Fruit fly (Drosophila melanogaster): ENCODE measurements around the gene InR.

InR gene

dm6 chr3R:21618299-21619116, 613 bp downstream of the InR start (continued):
- no peak for TF ChIP-seq topi (GFP tag; optimal IDR thresholded peaks at IDR 0.05)
- no peak for TF ChIP-seq CG34406 (GFP tag; optimal IDR thresholded peaks at IDR 0.05)
- TF ChIP-seq Met (GFP tag; optimal IDR thresholded peaks at IDR 0.05) = no peak
- no peak for TF ChIP-seq Blimp-1 (GFP tag; optimal IDR thresholded peaks at IDR 0.05)
- no peak for TF ChIP-seq Sox15 (GFP tag; optimal IDR thresholded peaks at IDR 0.05)
- no peak for TF ChIP-seq CG15336 (GFP tag; IDR thresholded peaks at IDR 0.05)
- peak; percentile 14 for TF ChIP-seq net (GFP tag; optimal IDR thresholded peaks at IDR 0.05)
- TF ChIP-seq CG3919 (GFP tag; optimal IDR thresholded peaks at IDR 0.05) = peak; percentile 27
- no peak for TF ChIP-seq esn (GFP tag; optimal IDR thresholded peaks at IDR 0.05)
- TF ChIP-seq Hr4 (GFP tag; optimal IDR thresholded peaks at IDR 0.05) = no peak
- TF ChIP-seq Ets96B (tag; optimal IDR thresholded peaks at IDR 0.05) = peak; percentile 4
- no peak for TF ChIP-seq CG10631 (GFP tag; optimal IDR thresholded peaks at IDR 0.05)
- TF ChIP-seq ss (GFP tag; optimal IDR thresholded peaks at IDR 0.05) = peak; percentile 58 to 63
- no peak for TF ChIP-seq Hr39 (GFP tag; optimal IDR thresholded peaks at IDR 0.05)
- no peak for TF ChIP-seq spab (GFP tag; optimal IDR thresholded peaks at IDR 0.05)
- peak; percentile 45 for TF ChIP-seq CG6854 (GFP tag; optimal IDR thresholded peaks at IDR 0.05)
- no peak for TF ChIP-seq CG8319 (GFP tag; optimal IDR thresholded peaks at IDR 0.05)
- peak; percentile 33 for TF ChIP-seq CG9139 (GFP tag; optimal IDR thresholded peaks at IDR 0.05)
- peak; percentile 71 for TF ChIP-seq CG6808 (GFP tag; optimal IDR thresholded peaks at IDR 0.05)
- no peak for TF ChIP-seq acj6 (GFP tag; optimal IDR thresholded peaks at IDR 0.05)
- TF ChIP-seq Eip75B (GFP tag; optimal IDR thresholded peaks at IDR 0.05) = peak; percentile 29
- TF ChIP-seq CG6163 (GFP tag; IDR thresholded peaks at IDR 0.05) = no peak
- peak; percentile 8 to 61 for TF ChIP-seq salr (GFP tag; optimal IDR thresholded peaks at IDR 0.05)
- TF ChIP-seq fkh (GFP tag; optimal IDR thresholded peaks at IDR 0.05) = peak; percentile 93
- peak; percentile 58 for TF ChIP-seq Lpt (GFP tag; optimal IDR thresholded peaks at IDR 0.05)
- no peak for TF ChIP-seq OdsH (GFP tag; optimal IDR thresholded peaks at IDR 0.05)
- TF ChIP-seq CG8632 (GFP tag; optimal IDR thresholded peaks at IDR 0.05) = no peak
- TF ChIP-seq CG1621 (tag; optimal IDR thresholded peaks at IDR 0.05) = peak; percentile 50
- TF ChIP-seq eg (GFP tag; IDR thresholded peaks at IDR 0.05) = no peak
- no peak for TF ChIP-seq cyc (GFP tag; optimal IDR thresholded peaks at IDR 0.05)
- peak; percentile 15 for TF ChIP-seq Sox102F (GFP tag; optimal IDR thresholded peaks at IDR 0.05)
- no peak for TF ChIP-seq vri (GFP tag; optimal IDR thresholded peaks at IDR 0.05)
- no peak for TF ChIP-seq fd59A (GFP tag; optimal IDR thresholded peaks at IDR 0.05)

dm6 chr3R:21616061-21616851, 2.9 kb downstream of the InR start:
- TF ChIP-seq CG6854 (GFP tag; optimal IDR thresholded peaks at IDR 0.05) = peak; percentile 77
- TF ChIP-seq cyc (GFP tag; optimal IDR thresholded peaks at IDR 0.05) = peak; percentile 4
- TF ChIP-seq vri (GFP tag; optimal IDR thresholded peaks at IDR 0.05) = peak; percentile 72
- peak; percentile 15 for TF ChIP-seq CG6808 (GFP tag; optimal IDR thresholded peaks at IDR 0.05)
- peak; percentile 23 for TF ChIP-seq Blimp-1 (GFP tag; optimal IDR thresholded peaks at IDR 0.05)
- TF ChIP-seq Eip78C (GFP tag) = peak; percentile 56
- TF ChIP-seq CG10669 (GFP tag; optimal IDR thresholded peaks at IDR 0.05) = no peak
- peak; percentile 39 for TF ChIP-seq Eip93F (GFP tag; optimal IDR thresholded peaks at IDR 0.05)
- TF ChIP-seq CG6276 (GFP tag; optimal IDR thresholded peaks at IDR 0.05) = peak; percentile 45
- peak; percentile 27 for TF ChIP-seq Lpt (GFP tag; optimal IDR thresholded peaks at IDR 0.05)
- peak; percentile 73 for TF ChIP-seq fkh (GFP tag; optimal IDR thresholded peaks at IDR 0.05)
- peak; percentile 3 for TF ChIP-seq CG32006 (GFP tag; optimal IDR thresholded peaks at IDR 0.05)
- no peak for TF ChIP-seq CG4318 (GFP tag; optimal IDR thresholded peaks at IDR 0.05)
- TF ChIP-seq svp (GFP tag) = peak; percentile 85
- TF ChIP-seq Sox14 (GFP tag; optimal IDR thresholded peaks at IDR 0.05) = peak; percentile 32
- peak; percentile 4 for TF ChIP-seq Smox (GFP tag; optimal IDR thresholded peaks at IDR 0.05)
- TF ChIP-seq ss (GFP tag; optimal IDR thresholded peaks at IDR 0.05) = peak; percentile 2 to 34
- TF ChIP-seq acj6 (GFP tag; optimal IDR thresholded peaks at IDR 0.05) = no peak
- TF ChIP-seq CG6792 (GFP tag; optimal IDR thresholded peaks at IDR 0.05) = no peak

All from whole organism, prepupa.